Worm (Caenorhabditis elegans): Measurements from ENCODE around the gene Y69A2AR.51.

The Y69A2AR.51 gene

ce11 chrIV:2542001-2542400, 30.2 kb upstream of the Y69A2AR.51 start, which contains the start of gene sprr-3:
Gene sprr-3 (plus strand): TSS chrIV:2542301.
- TF ChIP-seq nhr-6 (tag; optimal IDR thresholded peaks at IDR 0.05): no peak

ce11 chrIV:2548766-2549165, 23.4 kb upstream of the Y69A2AR.51 start:
- TF ChIP-seq nhr-28 (tag; optimal IDR thresholded peaks at IDR 0.05) (no peak), unc-62 (GFP tag; optimal IDR thresholded peaks at IDR 0.05 in 1 of 2) (peak in 1 of 2 experiments; percentile 32), unc-62 (tag; optimal IDR thresholded peaks at IDR 0.05) (no peak), arid-1 (GFP tag; conservative IDR thresholded peaks at IDR 0.05) (no peak), ceh-28 (tag; optimal IDR thresholded peaks at IDR 0.05) (peak; percentile 85), aha-1 (tag) (peak; percentile 47), zip-11 (GFP tag; IDR thresholded peaks at IDR 0.05) (no peak)

ce11 chrIV:2549542-2549941, 22.7 kb upstream of the Y69A2AR.51 start:
- TF ChIP-seq daf-19 (GFP tag; conservative IDR thresholded peaks at IDR 0.05) (no peak), ceh-28 (tag; optimal IDR thresholded peaks at IDR 0.05) (peak; percentile 81)

DNA sequence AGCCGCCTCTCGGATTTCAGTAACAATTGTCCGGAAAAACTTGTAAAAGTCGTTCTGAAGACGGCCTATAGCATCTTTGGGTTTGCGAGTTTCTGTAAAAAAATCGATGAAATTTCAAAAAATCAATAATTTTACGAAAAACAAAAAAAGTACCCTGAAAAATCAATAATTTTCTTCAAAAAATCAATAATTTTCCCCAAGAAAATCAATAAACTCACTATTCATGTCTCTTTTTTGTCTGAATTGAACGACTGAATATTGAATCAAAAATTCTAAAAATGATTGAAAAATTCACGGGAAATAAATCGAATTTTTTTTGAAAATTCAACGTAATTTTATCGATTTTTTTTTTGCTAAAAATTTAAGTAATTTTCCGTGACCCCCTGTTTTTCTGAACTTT, 20.8 kb upstream of the Y69A2AR.51 start, which contains the start of gene Y69A2AR.23:
Gene Y69A2AR.23, minus strand, starts transcription at position 267 of the 400 bp plus-strand sequence.
- TF ChIP-seq ceh-28 (tag; optimal IDR thresholded peaks at IDR 0.05) (peak; percentile 87), mdl-1 (tag; optimal IDR thresholded peaks at IDR 0.05) (no peak)

- TF ChIP-seq F44E2.7 (GFP tag; IDR thresholded peaks at IDR 0.05) (0 out of 2 replicates have a peak, but pooled peaks have one; percentile 56), egl-43 (GFP tag; IDR thresholded peaks at IDR 0.05) (peak; percentile 52; the same call in 1 of the 2 replicates), daf-16 (GFP tag; optimal IDR thresholded peaks at IDR 0.05) (no peak), daf-16 (tag; optimal IDR thresholded peaks at IDR 0.05) (no peak), daf-8 (GFP tag; IDR thresholded peaks at IDR 0.05) (no peak), set-16 (GFP tag; IDR thresholded peaks at IDR 0.05) (peak; percentile 87)
Observed at ce11 chrIV:2551838-2552237, 20.4 kb upstream of the Y69A2AR.51 start.

- TF ChIP-seq fos-1 (tag; optimal IDR thresholded peaks at IDR 0.05) (no peak), ceh-28 (tag; optimal IDR thresholded peaks at IDR 0.05) (peak; percentile 81)
Observed at ce11 chrIV:2552276-2552675, 19.9 kb upstream of the Y69A2AR.51 start.

DNA sequence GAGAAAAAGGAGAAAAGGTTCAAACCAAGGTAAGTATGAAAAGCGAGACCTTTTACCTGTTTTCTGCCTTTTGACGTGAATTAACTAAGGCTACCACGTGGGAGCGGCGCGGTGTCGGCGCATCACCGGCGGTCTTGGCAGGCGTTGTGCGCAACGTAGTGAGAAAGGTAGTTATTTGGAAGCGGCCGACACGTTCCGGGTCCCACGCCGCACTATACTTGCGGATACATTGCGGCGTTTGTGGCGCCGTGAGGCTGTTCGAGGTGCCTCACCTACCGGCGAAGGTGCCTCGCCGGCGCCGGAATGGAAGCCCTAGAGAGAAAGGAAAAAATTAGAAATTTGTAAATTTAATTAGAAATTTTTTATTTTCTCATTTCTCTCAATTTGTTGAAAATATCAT, 19.4 kb upstream of the Y69A2AR.51 start:
- TF ChIP-seq rbr-2 (tag; optimal IDR thresholded peaks at IDR 0.05): no peak
- no peak for TF ChIP-seq lin-29 (GFP tag; IDR thresholded peaks at IDR 0.05)
- TF ChIP-seq egl-43 (GFP tag; IDR thresholded peaks at IDR 0.05): 0 out of 2 replicates have a peak, but pooled peaks have one; percentile 53
- peak; percentile 79; the same call in 1 of the 2 replicates for TF ChIP-seq set-16 (GFP tag; IDR thresholded peaks at IDR 0.05)
- TF ChIP-seq madf-5 (GFP tag; IDR thresholded peaks at IDR 0.05): 0 out of 4 replicates have a peak, but pooled peaks of 1 of the 2 experiments have one; percentile 31
- 0 out of 2 replicates have a peak, but pooled peaks have one; percentile 47 for TF ChIP-seq ceh-44 (GFP tag; IDR thresholded peaks at IDR 0.05)

- TF ChIP-seq ctbp-1 (GFP tag; IDR thresholded peaks at IDR 0.05) (no peak), nhr-237 (tag; optimal IDR thresholded peaks at IDR 0.05) (no peak), nhr-11 (tag; optimal IDR thresholded peaks at IDR 0.05) (no peak), ceh-28 (tag; optimal IDR thresholded peaks at IDR 0.05) (peak; percentile 74), dmd-8 (GFP tag; IDR thresholded peaks at IDR 0.05) (no peak), lim-7 (GFP tag; IDR thresholded peaks at IDR 0.05) (no peak), attf-4 (tag; optimal IDR thresholded peaks at IDR 0.05) (no peak), arid-1 (GFP tag; conservative IDR thresholded peaks at IDR 0.05) (no peak)
Observed at ce11 chrIV:2556211-2556610, 16.0 kb upstream of the Y69A2AR.51 start.
